Fruit fly (Drosophila melanogaster) whole organism, embryonic: ENCODE data around the gene Sfp79B.
A peak's percentile ranks its signal among the peaks of the same experiment; 100 is the strongest.

Source experiments
- Adf1 ChIP-seq: fragments of 200-800 bp; sonication (Bioruptor generic); IDR thresholded peaks from 2 replicates; pipeline ENCODE4 v1.3.6; 2022; ENCODE audit warnings: missing biosample characterization, missing genetic modification characterization
- Blimp-1 ChIP-seq: fragments of 200-800 bp; sonication (Bioruptor generic); optimal IDR thresholded peaks from 3 replicates; lab custom pipeline; 2018; ENCODE audit warnings: missing biosample characterization, missing genetic modification characterization, mild to moderate bottlenecking, moderate library complexity, missing genetic modification reagents
- CG10543 ChIP-seq: fragments of 200-800 bp; sonication (Bioruptor generic); optimal IDR thresholded peaks from 3 replicates; lab custom pipeline; 2017; ENCODE audit warnings: missing biosample characterization, mild to moderate bottlenecking, missing genetic modification characterization, moderate library complexity
- CG12769 ChIP-seq: fragments of 200-800 bp; sonication (Bioruptor generic); optimal IDR thresholded peaks from 2 replicates; lab custom pipeline; 2019; ENCODE audit warnings: missing biosample characterization, mild to moderate bottlenecking, missing genetic modification characterization, moderate library complexity
- CG14710 ChIP-seq: fragments of 200-800 bp; sonication (Bioruptor generic); optimal IDR thresholded peaks from 3 replicates; lab custom pipeline; 2019; ENCODE audit warnings: missing biosample characterization, mild to moderate bottlenecking, missing genetic modification characterization, moderate library complexity
- CG16813 ChIP-seq: fragments of 200-800 bp; sonication (Bioruptor generic); IDR thresholded peaks from 3 replicates; pipeline ENCODE4 v1.3.6; 2022; ENCODE audit warnings: missing biosample characterization, missing genetic modification characterization; ENCODE audit not compliant: partially characterized antibody
- CG3163 ChIP-seq: fragments of 200-800 bp; sonication (Bioruptor generic); optimal IDR thresholded peaks from 3 replicates; lab custom pipeline; 2016; ENCODE audit warnings: missing biosample characterization, missing genetic modification characterization
- CG3281 ChIP-seq: fragments of 200-800 bp; sonication (Bioruptor generic); optimal IDR thresholded peaks from 3 replicates; lab custom pipeline; 2017; ENCODE audit warnings: missing biosample characterization, mild to moderate bottlenecking, missing genetic modification characterization
- CG3847 ChIP-seq: fragments of 200-800 bp; sonication (Bioruptor generic); IDR thresholded peaks from 2 replicates; pipeline ENCODE4 v1.3.6; 2022; ENCODE audit warnings: missing biosample characterization, missing genetic modification characterization
- CG7928 ChIP-seq: fragments of 200-800 bp; sonication (Bioruptor generic); optimal IDR thresholded peaks from 2 replicates; lab custom pipeline; 2017; ENCODE audit warnings: missing biosample characterization, mild to moderate bottlenecking, missing genetic modification characterization
- CG9609 ChIP-seq: fragments of 200-800 bp; sonication (Bioruptor generic); optimal IDR thresholded peaks from 3 replicates; lab custom pipeline; 2016; ENCODE audit warnings: missing biosample characterization, missing genetic modification characterization
- Deaf1 ChIP-seq: fragments of 200-800 bp; optimal IDR thresholded peaks from 3 replicates; lab custom pipeline; 2019; ENCODE audit warnings: missing biosample characterization, mild to moderate bottlenecking, missing genetic modification characterization, moderate library complexity
- Eip74EF ChIP-seq, 2 experiments: fragments of 200-800 bp in 1 of 2; fragments of >200 bp in 1 of 2; sonication (Bioruptor generic) in 1 of 2; optimal IDR thresholded peaks; 2 replicates each; lab custom pipeline; 2017 to 2019; ENCODE audit warnings: missing biosample characterization in 2 of 2, missing genetic modification characterization in 2 of 2, mild to moderate bottlenecking in 1 of 2, moderate library complexity in 1 of 2
- Gug ChIP-seq: fragments of 200-800 bp; sonication (Bioruptor generic); IDR thresholded peaks from 4 replicates; pipeline ENCODE4 v1.3.6; 2022; ENCODE audit warnings: missing biosample characterization, missing genetic modification characterization
- H2.0 ChIP-seq: fragments of 200-800 bp; sonication (Bioruptor generic); IDR thresholded peaks from 2 replicates; pipeline ENCODE4 v1.3.6; 2022; ENCODE audit warnings: missing biosample characterization, missing genetic modification characterization
- HmgZ ChIP-seq: fragments of 200-800 bp; sonication (Bioruptor generic); optimal IDR thresholded peaks from 2 replicates; lab custom pipeline; 2018; ENCODE audit warnings: missing biosample characterization, mild to moderate bottlenecking, missing genetic modification characterization
- Hr78 ChIP-seq, 2 experiments: fragments of 200-800 bp in 1 of 2; fragments of >200 bp in 1 of 2; sonication (Bioruptor generic) in 1 of 2; optimal IDR thresholded peaks; 2 replicates each; lab custom pipeline; 2017 to 2019; ENCODE audit warnings: missing biosample characterization in 2 of 2, missing genetic modification characterization in 2 of 2, mild to moderate bottlenecking in 1 of 2, moderate library complexity in 1 of 2
- Jarid2 ChIP-seq: fragments of 200-800 bp; sonication (Bioruptor generic); optimal IDR thresholded peaks from 3 replicates; lab custom pipeline; 2017; ENCODE audit warnings: mild to moderate bottlenecking, missing biosample characterization, missing genetic modification reagents, missing genetic modification characterization
- NFAT ChIP-seq: fragments of 200-800 bp; sonication (Bioruptor generic); IDR thresholded peaks from 2 replicates; pipeline ENCODE4 v1.3.6; 2022; ENCODE audit warnings: missing biosample characterization, missing genetic modification characterization
- Rfx ChIP-seq: fragments of 200-800 bp; sonication (Bioruptor generic); IDR thresholded peaks from 2 replicates; pipeline ENCODE4 v1.3.6; 2022; ENCODE audit warnings: missing biosample characterization, missing genetic modification characterization
- abd-A ChIP-seq: fragments of 200-800 bp; sonication (Bioruptor generic); optimal IDR thresholded peaks from 3 replicates; lab custom pipeline; 2019; ENCODE audit warnings: missing biosample characterization, mild to moderate bottlenecking, missing genetic modification characterization, moderate library complexity
- bab2 ChIP-seq: fragments of 200-800 bp; sonication (Bioruptor generic); optimal IDR thresholded peaks from 2 replicates; lab custom pipeline; 2016; ENCODE audit warnings: missing biosample characterization, missing genetic modification characterization
- chinmo ChIP-seq: fragments of 200-800 bp; sonication (Bioruptor generic); IDR thresholded peaks from 4 replicates; pipeline ENCODE4 v1.3.6; 2022; ENCODE audit warnings: missing biosample characterization, missing genetic modification characterization; ENCODE audit not compliant: partially characterized antibody
- crol ChIP-seq: fragments of 200-800 bp; sonication (Bioruptor generic); IDR thresholded peaks from 2 replicates; pipeline ENCODE4 v1.3.6; 2022; ENCODE audit warnings: missing biosample characterization, missing genetic modification characterization
- gt ChIP-seq: fragments of 200-800 bp; sonication (Bioruptor generic); IDR thresholded peaks from 2 replicates; pipeline ENCODE4 v1.3.6; 2022; ENCODE audit warnings: missing biosample characterization, missing genetic modification characterization
- maf-S ChIP-seq: fragments of 200-800 bp; sonication (Bioruptor generic); optimal IDR thresholded peaks from 2 replicates; lab custom pipeline; 2016; ENCODE audit warnings: missing biosample characterization, missing genetic modification characterization
- mirr ChIP-seq: fragments of 200-800 bp; sonication (Bioruptor generic); optimal IDR thresholded peaks from 3 replicates; lab custom pipeline; 2018; ENCODE audit warnings: missing biosample characterization, mild to moderate bottlenecking, missing genetic modification characterization
- nau ChIP-seq: fragments of 200-800 bp; sonication (Bioruptor generic); optimal IDR thresholded peaks from 3 replicates; lab custom pipeline; 2017; ENCODE audit warnings: missing biosample characterization, mild to moderate bottlenecking, missing genetic modification characterization, missing genetic modification reagents
- scrt ChIP-seq: fragments of 200-800 bp; sonication (Bioruptor generic); optimal IDR thresholded peaks from 2 replicates; lab custom pipeline; 2018; ENCODE audit warnings: missing biosample characterization, mild to moderate bottlenecking, missing genetic modification characterization, moderate library complexity
- sd ChIP-seq: fragments of 200-800 bp; sonication (Bioruptor generic); optimal IDR thresholded peaks from 3 replicates; lab custom pipeline; 2018; ENCODE audit warnings: missing biosample characterization, mild to moderate bottlenecking, missing genetic modification characterization, moderate library complexity
- slbo ChIP-seq: fragments of 200-800 bp; sonication (Bioruptor generic); IDR thresholded peaks from 2 replicates; pipeline ENCODE4 v1.3.6; 2022; ENCODE audit warnings: missing biosample characterization, missing genetic modification characterization
- sna ChIP-seq: fragments of 200-800 bp; sonication (Bioruptor generic); IDR thresholded peaks from 2 replicates; pipeline ENCODE4 v1.3.6; 2022; ENCODE audit warnings: missing biosample characterization, missing genetic modification characterization; ENCODE audit not compliant: partially characterized antibody
- so ChIP-seq: fragments of 200-800 bp; sonication (Bioruptor generic); IDR thresholded peaks from 3 replicates; pipeline ENCODE4 v1.3.6; 2022; ENCODE audit warnings: missing biosample characterization, missing genetic modification characterization
- sr ChIP-seq: fragments of 200-800 bp; sonication (Bioruptor generic); IDR thresholded peaks from 3 replicates; pipeline ENCODE4 v1.3.6; 2022; ENCODE audit warnings: missing biosample characterization, missing genetic modification characterization
- tin ChIP-seq: fragments of 200-800 bp; sonication (Bioruptor generic); optimal IDR thresholded peaks from 3 replicates; lab custom pipeline; 2016; ENCODE audit warnings: missing biosample characterization, missing genetic modification characterization
- vnd ChIP-seq: fragments of 200-800 bp; sonication (Bioruptor generic); IDR thresholded peaks from 3 replicates; pipeline ENCODE4 v1.3.6; 2022; ENCODE audit warnings: missing biosample characterization, missing genetic modification characterization; ENCODE audit not compliant: partially characterized antibody

Gene Sfp79B

dm6 chr3L:22080022-22080421, at the start of gene Sfp79B:
Sfp79B (plus strand) TSS chr3L:22080322.
- no peak for TF ChIP-seq NFAT (GFP tag; lab: Robert Waterston, UW)

DNA sequence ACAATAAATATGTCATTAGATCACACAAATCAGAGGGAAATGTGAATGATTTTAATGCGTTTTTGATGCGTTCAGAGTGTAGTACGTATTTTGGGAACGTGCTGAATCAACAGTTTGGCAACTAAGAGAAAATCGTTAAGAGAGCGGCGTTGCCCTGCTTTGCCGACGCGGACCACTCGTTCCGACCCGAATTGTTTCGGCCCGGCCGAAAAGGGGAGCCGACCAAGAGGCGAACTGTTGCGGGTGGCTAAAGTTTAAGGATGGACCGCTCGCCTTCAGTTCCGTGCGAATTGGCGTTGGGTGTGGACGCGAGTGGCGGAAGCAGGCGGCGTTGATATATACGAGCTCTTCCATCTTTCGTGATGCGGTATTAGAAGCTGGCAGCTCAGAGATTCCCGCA, 45.4 kb upstream of the Sfp79B start, which contains the start of gene Oct-TyrR:
Gene Oct-TyrR (plus strand): TSS at position 287 of the 400 bp plus-strand sequence.
- no peak for TF ChIP-seq sna (GFP tag; lab: Robert Waterston, UW)
- TF ChIP-seq Deaf1, result peak; percentile 96
- TF ChIP-seq Gug, result 0 out of 4 replicates have a peak, but pooled peaks have one; percentile 5
- peak; percentile 75 for TF ChIP-seq scrt
- TF ChIP-seq Jarid2 (GFP tag; lab: Kevin White, UChicago), result peak; percentile 19
- TF ChIP-seq CG3281 (GFP tag; lab: Kevin White, UChicago), result no peak
- peak; percentile 87 for TF ChIP-seq CG3163 (GFP tag; lab: Kevin White, UChicago)
- TF ChIP-seq gt, result no peak

dm6 chr3L:22051152-22051551, 29.0 kb upstream of the Sfp79B start:
- TF ChIP-seq so, result peak; percentile 53; the same call in 1 of the 3 replicates
- TF ChIP-seq CG10543 (GFP tag; lab: Kevin White, UChicago), result peak; percentile 59
- no peak for TF ChIP-seq vnd
- peak; percentile 9 for TF ChIP-seq nau (GFP tag; lab: Kevin White, UChicago)
- TF ChIP-seq CG9609, result no peak
- TF ChIP-seq Eip74EF (GFP tag; optimal IDR thresholded peaks at IDR 0.05; lab: Kevin White, UChicago), result peak in 1 of 2 experiments; percentile 41
- 0 out of 3 replicates have a peak, but pooled peaks have one; percentile 12 for TF ChIP-seq CG16813 (GFP tag; lab: Robert Waterston, UW)
- TF ChIP-seq sd (tag; lab: Kevin White, UChicago), result peak; percentile 60
- 0 out of 2 replicates have a peak, but pooled peaks have one; percentile 7 for TF ChIP-seq slbo (GFP tag; lab: Robert Waterston, UW)
- TF ChIP-seq sr (GFP tag; lab: Robert Waterston, UW), result peak; percentile 97
- TF ChIP-seq crol (GFP tag; lab: Robert Waterston, UW), result peak; percentile 71
- no peak for TF ChIP-seq HmgZ (tag; lab: Kevin White, UChicago)
- TF ChIP-seq Adf1 (GFP tag; lab: Robert Waterston, UW), result peak; percentile 78
- peak; percentile 83 for TF ChIP-seq abd-A (tag; lab: Kevin White, UChicago)
- no peak for TF ChIP-seq CG14710
- TF ChIP-seq bab2 (GFP tag; lab: Kevin White, UChicago), result no peak
- TF ChIP-seq CG3163 (GFP tag; lab: Kevin White, UChicago), result no peak
- TF ChIP-seq Blimp-1 (GFP tag; lab: Kevin White, UChicago), result peak; percentile 70
- TF ChIP-seq H2.0 (GFP tag; lab: Robert Waterston, UW), result no peak
- no peak for TF ChIP-seq Hr78 (GFP tag; optimal IDR thresholded peaks at IDR 0.05; lab: Kevin White, UChicago)
- TF ChIP-seq Deaf1, result peak; percentile 89
- TF ChIP-seq mirr (GFP tag; lab: Kevin White, UChicago), result peak; percentile 7
- TF ChIP-seq maf-S, result no peak
- TF ChIP-seq CG3847, result no peak
- TF ChIP-seq CG7928 (GFP tag; lab: Kevin White, UChicago), result no peak
- TF ChIP-seq chinmo, result no peak
- TF ChIP-seq tin (GFP tag; lab: Kevin White, UChicago), result no peak
- TF ChIP-seq CG12769 (tag; lab: Kevin White, UChicago), result peak; percentile 66
- TF ChIP-seq Rfx (GFP tag; lab: Robert Waterston, UW), result peak; percentile 32; the same call in 1 of the 2 replicates
